Worm (Caenorhabditis elegans): Measurements from ENCODE around the gene cyp-33C8.

cyp-33C8 gene

DNA sequence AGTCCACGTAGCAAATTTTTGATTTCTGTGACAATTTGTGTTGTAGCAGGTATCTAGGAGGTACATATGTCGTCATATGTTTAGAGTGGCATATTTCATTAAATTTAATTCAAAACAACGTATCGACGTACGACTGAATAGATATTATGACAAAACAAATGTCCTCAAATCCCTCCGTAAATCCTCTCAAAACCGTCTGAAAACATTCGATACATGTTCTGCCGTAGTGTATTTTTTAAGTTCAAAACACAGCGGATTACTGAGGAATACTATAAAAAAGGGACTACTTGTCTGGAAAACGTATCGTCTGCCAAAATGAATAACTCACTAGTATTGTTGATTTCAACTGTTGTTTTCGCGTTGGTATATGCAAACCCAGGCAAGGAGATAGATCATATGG lies 35.1 kb downstream of the cyp-33C8 start, which contains the start of gene R08E5.4:
Gene R08E5.4, plus strand, starts transcription at position 301 of the 400 bp plus-strand sequence.
- TF ChIP-seq hmg-20 (GFP tag; IDR thresholded peaks at IDR 0.05), result no peak
- TF ChIP-seq ztf-6 (GFP tag; IDR thresholded peaks at IDR 0.05), result no peak
- TF ChIP-seq D2030.7 (GFP tag; IDR thresholded peaks at IDR 0.05), result no peak
- no peak for TF ChIP-seq rec-8 (tag; optimal IDR thresholded peaks at IDR 0.05)

DNA sequence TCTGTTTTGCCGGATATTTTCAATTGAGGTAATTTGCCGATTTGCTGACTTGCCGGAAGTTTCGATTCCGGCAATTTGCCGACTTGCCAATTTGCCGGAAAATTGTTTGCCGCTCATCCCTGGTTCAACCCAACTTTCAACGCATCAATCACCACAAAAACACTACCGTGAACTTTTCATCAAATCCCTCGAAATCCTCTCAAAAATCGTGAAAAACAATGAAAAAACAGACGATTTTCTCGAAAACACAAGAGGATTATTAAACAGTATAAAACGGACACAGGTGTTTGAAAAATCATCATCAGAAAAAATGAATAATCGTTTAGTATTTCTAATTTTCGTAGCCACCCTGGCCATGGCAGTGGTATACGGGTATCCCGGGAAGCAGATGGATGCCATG lies 36.4 kb downstream of the cyp-33C8 start, which contains the start of gene Y39H10A.1:
Gene Y39H10A.1, plus strand, starts transcription at position 301 of the 400 bp plus-strand sequence.
- TF ChIP-seq pha-4 (tag; optimal IDR thresholded peaks at IDR 0.05) (no peak), madf-3 (GFP tag; IDR thresholded peaks at IDR 0.05) (no peak), ztf-28 (GFP tag; IDR thresholded peaks at IDR 0.05) (no peak), sdz-38 (tag; optimal IDR thresholded peaks at IDR 0.05) (no peak), lin-54 (GFP tag; optimal IDR thresholded peaks at IDR 0.05) (no peak)

DNA sequence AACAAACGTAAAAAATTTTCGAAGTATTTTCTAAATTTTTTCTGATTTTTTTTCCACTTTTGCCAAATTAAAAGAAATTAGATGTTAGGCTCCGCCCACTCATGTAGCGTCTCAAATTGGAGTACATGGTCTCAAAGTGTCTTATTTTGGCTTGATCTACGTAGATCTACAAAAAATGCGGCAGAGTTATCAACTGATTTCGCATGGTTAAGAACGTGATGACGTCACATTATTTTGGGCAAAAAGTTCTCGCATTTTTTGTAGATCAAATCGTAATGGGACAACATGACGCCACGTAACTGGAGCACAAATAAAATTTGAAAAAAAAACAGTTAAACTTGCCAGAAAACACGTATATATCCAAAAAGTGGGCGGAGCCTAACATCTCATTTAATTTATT lies 41.5 kb downstream of the cyp-33C8 start:
- TF ChIP-seq Y53F4B.3 (GFP tag; IDR thresholded peaks at IDR 0.05) (no peak), nhr-120 (GFP tag; IDR thresholded peaks at IDR 0.05) (no peak), rcor-1 (GFP tag; IDR thresholded peaks at IDR 0.05) (no peak), egl-44 (GFP tag; IDR thresholded peaks at IDR 0.05) (no peak)

- TF ChIP-seq rcor-1 (GFP tag; IDR thresholded peaks at IDR 0.05), result no peak
Observed at ce11 chrV:3760839-3761238, 42.5 kb downstream of the cyp-33C8 start, which contains the start of gene oac-55. Gene oac-55 (plus strand): TSS chrV:3761139.

ce11 chrV:3759419-3759915 lies 43.9 kb downstream of the cyp-33C8 start, which contains the start of gene chk-1:
Gene chk-1 (minus strand): TSS chrV:3759469.
- TF ChIP-seq dox-1 (GFP tag; IDR thresholded peaks at IDR 0.05) (peak; percentile 48), pha-4 (tag; optimal IDR thresholded peaks at IDR 0.05) (peak; percentile 8), attf-5 (GFP tag; optimal IDR thresholded peaks at IDR 0.05) (peak; percentile 71), xnd-1 (tag; optimal IDR thresholded peaks at IDR 0.05) (no peak), nhr-179 (tag; optimal IDR thresholded peaks at IDR 0.05) (no peak), zim-3 (tag; optimal IDR thresholded peaks at IDR 0.05) (no peak), repo-1 (tag; optimal IDR thresholded peaks at IDR 0.05) (no peak), snpc-1.3 (tag; optimal IDR thresholded peaks at IDR 0.05; ENCODE audit: insufficient read depth) (no peak), efl-1 (GFP tag; optimal IDR thresholded peaks at IDR 0.05) (peak; percentile 80), F22D6.2 (tag; optimal IDR thresholded peaks at IDR 0.05) (no peak), attf-3 (GFP tag; conservative IDR thresholded peaks at IDR 0.05) (peak; percentile 98), F55B11.4 (tag; optimal IDR thresholded peaks at IDR 0.05; ENCODE audit: borderline replicate concordance, insufficient read depth) (no peak), madf-6 (GFP tag; IDR thresholded peaks at IDR 0.05) (peak; percentile 49; the same call in 1 of the 2 replicates), nhr-120 (GFP tag; IDR thresholded peaks at IDR 0.05) (no peak), Y95B8A.8 (GFP tag; IDR thresholded peaks at IDR 0.05) (no peak), akir-1 (GFP tag; optimal IDR thresholded peaks at IDR 0.05) (no peak), tbp1 (GFP tag; optimal IDR thresholded peaks at IDR 0.05) (no peak), sdz-38 (tag; optimal IDR thresholded peaks at IDR 0.05) (no peak), F57C9.4 (tag; optimal IDR thresholded peaks at IDR 0.05) (no peak), rcor-1 (GFP tag; IDR thresholded peaks at IDR 0.05) (0 out of 2 replicates have a peak, but pooled peaks have one; percentile 9), C17E4.6 (GFP tag; IDR thresholded peaks at IDR 0.05) (no peak), F33H1.4 (GFP tag; IDR thresholded peaks at IDR 0.05) (no peak), ceh-58 (GFP tag; IDR thresholded peaks at IDR 0.05) (no peak), snpc-3.4 (tag; optimal IDR thresholded peaks at IDR 0.05) (peak; percentile 7), K11D2.4 (GFP tag; IDR thresholded peaks at IDR 0.05) (no peak), hlh-26 (GFP tag; conservative IDR thresholded peaks at IDR 0.05) (no peak), madf-8 (GFP tag; conservative IDR thresholded peaks at IDR 0.05) (peak; percentile 33; the same call in 1 of the 2 replicates), sptf-2 (GFP tag; optimal IDR thresholded peaks at IDR 0.05) (no peak), F23B12.7 (tag; optimal IDR thresholded peaks at IDR 0.05; ENCODE audit: insufficient read depth) (peak; percentile 77), F57A8.1 (GFP tag; optimal IDR thresholded peaks at IDR 0.05) (no peak), ZK185.1 (tag; optimal IDR thresholded peaks at IDR 0.05; ENCODE audit: poor library complexity, severe bottlenecking) (no peak)

Measured in whole organism, young adult.